Worm (Caenorhabditis elegans) whole organism, early embryonic: ENCODE data around the gene srb-13.

Experiments used
- B0310.2 ChIP-seq: sonication (generic microtip); optimal IDR thresholded peaks from 2 replicates; lab custom pipeline; 2016; ENCODE audit warnings: mild to moderate bottlenecking, missing genetic modification characterization, missing compliant biosample characterization
- F13C5.2 ChIP-seq: sonication (generic microtip); optimal IDR thresholded peaks from 2 replicates; lab custom pipeline; 2017; ENCODE audit warnings: mild to moderate bottlenecking, missing genetic modification characterization, inconsistent platforms, missing compliant biosample characterization
- aly-1 ChIP-seq: sonication (generic microtip); optimal IDR thresholded peaks from 2 replicates; lab custom pipeline; 2016; ENCODE audit warnings: missing genetic modification characterization, missing compliant biosample characterization
- ama-1 ChIP-seq: fragments of 150-350 bp; optimal IDR thresholded peaks from 2 replicates; lab custom pipeline; 2014
- ceh-13 ChIP-seq: fragments of 200-800 bp; sonication (Bioruptor generic); optimal IDR thresholded peaks from 2 replicates; lab custom pipeline; 2018; ENCODE audit warnings: mild to moderate bottlenecking, missing genetic modification characterization, missing compliant biosample characterization
- ceh-36 ChIP-seq: sonication (generic microtip); optimal IDR thresholded peaks from 2 replicates; lab custom pipeline; 2016; ENCODE audit warnings: missing genetic modification characterization, inconsistent platforms, missing compliant biosample characterization
- ets-7 ChIP-seq: sonication (generic microtip); optimal IDR thresholded peaks from 2 replicates; lab custom pipeline; 2016; ENCODE audit warnings: missing genotype, missing genetic modification characterization, missing compliant biosample characterization
- flt-1 ChIP-seq: fragments of 200-800 bp; sonication (Bioruptor generic); IDR thresholded peaks from 2 replicates; pipeline ENCODE4 v1.3.6; 2022; ENCODE audit warnings: missing genetic modification characterization, missing compliant biosample characterization
- hmbx-1 ChIP-seq: sonication (generic microtip); optimal IDR thresholded peaks from 2 replicates; lab custom pipeline; 2016; ENCODE audit warnings: mild to moderate bottlenecking, missing genetic modification characterization, missing compliant biosample characterization
- hmg-4 ChIP-seq: fragments of 200-800 bp; sonication (Bioruptor generic); optimal IDR thresholded peaks from 2 replicates; lab custom pipeline; 2018; ENCODE audit warnings: mild to moderate bottlenecking, missing genetic modification characterization, missing compliant biosample characterization
- hnd-1 ChIP-seq: sonication (generic microtip); optimal IDR thresholded peaks from 2 replicates; lab custom pipeline; 2016; ENCODE audit warnings: missing genetic modification characterization, missing compliant biosample characterization
- pes-1 ChIP-seq: fragments of 200-800 bp; sonication (Bioruptor generic); IDR thresholded peaks from 2 replicates; pipeline ENCODE4 v1.3.6; 2022; ENCODE audit warnings: missing genetic modification reagents, missing genetic modification characterization, missing compliant biosample characterization
- scrt-1 ChIP-seq: fragments of 200-800 bp; sonication (Bioruptor generic); IDR thresholded peaks from 2 replicates; pipeline ENCODE4 v1.3.6; 2022; ENCODE audit warnings: missing genetic modification characterization, missing compliant biosample characterization
- sea-1 ChIP-seq: fragments of 200-800 bp; sonication (Bioruptor generic); conservative IDR thresholded peaks from 2 replicates; pipeline ENCODE4 v1.3.6; 2022; ENCODE audit warnings: missing genetic modification characterization, missing compliant biosample characterization
- tbx-11 ChIP-seq: fragments of 200-800 bp; sonication (Bioruptor generic); IDR thresholded peaks from 2 replicates; pipeline ENCODE4 v1.3.6; 2022; ENCODE audit warnings: missing genetic modification characterization, missing compliant biosample characterization
- tbx-37 ChIP-seq: fragments of 200-800 bp; sonication (Bioruptor generic); conservative IDR thresholded peaks from 2 replicates; pipeline ENCODE4 v1.3.6; 2022; ENCODE audit warnings: missing genetic modification reagents, missing genetic modification characterization, missing compliant biosample characterization
- tra-4 ChIP-seq: sonication (generic microtip); optimal IDR thresholded peaks from 2 replicates; lab custom pipeline; 2017; ENCODE audit warnings: missing genetic modification characterization, missing compliant biosample characterization

Gene srb-13

ce11 chrII:5184661-5185545 lies 27.5 kb upstream of the srb-13 start:
- TF ChIP-seq tbx-37 (GFP tag; lab: Robert Waterston, UW) (no peak), tbx-11 (GFP tag; lab: Robert Waterston, UW) (no peak), pes-1 (GFP tag; lab: Robert Waterston, UW) (no peak), scrt-1 (no peak)

DNA sequence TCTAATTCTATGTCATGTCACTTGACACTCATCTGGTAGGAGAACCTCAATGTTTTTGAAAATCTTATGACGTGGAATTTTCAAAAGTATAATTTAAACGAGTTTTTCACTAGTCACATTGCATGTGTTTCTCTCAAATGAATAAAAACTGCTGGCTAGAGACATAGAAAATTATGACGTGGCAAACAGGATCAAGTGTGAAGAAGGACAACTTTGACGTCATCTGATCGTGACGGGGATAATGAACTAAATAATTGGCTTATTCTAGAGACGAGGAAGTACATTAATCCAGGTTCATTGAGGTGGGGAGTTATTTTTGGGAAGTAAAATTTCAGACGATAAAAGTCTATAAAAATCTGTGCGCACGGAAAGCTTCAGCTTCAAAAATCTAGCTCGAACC lies 25.8 kb upstream of the srb-13 start:
- no peak for TF ChIP-seq hmg-4 (GFP tag; lab: Kevin White, UChicago)
- no peak for TF ChIP-seq sea-1
- TF ChIP-seq pes-1 (GFP tag; lab: Robert Waterston, UW), result no peak
- TF ChIP-seq ets-7 (tag; lab: Kevin White, UChicago), result no peak
- no peak for TF ChIP-seq scrt-1
- no peak for TF ChIP-seq tbx-11 (GFP tag; lab: Robert Waterston, UW)
- TF ChIP-seq tra-4, result no peak
- TF ChIP-seq tbx-37 (GFP tag; lab: Robert Waterston, UW), result no peak
- TF ChIP-seq hnd-1 (tag; lab: Kevin White, UChicago), result no peak
- TF ChIP-seq ama-1, result no peak
- TF ChIP-seq flt-1 (GFP tag; lab: Robert Waterston, UW), result no peak
- no peak for TF ChIP-seq aly-1 (tag; lab: Kevin White, UChicago)
- no peak for TF ChIP-seq ceh-13

DNA sequence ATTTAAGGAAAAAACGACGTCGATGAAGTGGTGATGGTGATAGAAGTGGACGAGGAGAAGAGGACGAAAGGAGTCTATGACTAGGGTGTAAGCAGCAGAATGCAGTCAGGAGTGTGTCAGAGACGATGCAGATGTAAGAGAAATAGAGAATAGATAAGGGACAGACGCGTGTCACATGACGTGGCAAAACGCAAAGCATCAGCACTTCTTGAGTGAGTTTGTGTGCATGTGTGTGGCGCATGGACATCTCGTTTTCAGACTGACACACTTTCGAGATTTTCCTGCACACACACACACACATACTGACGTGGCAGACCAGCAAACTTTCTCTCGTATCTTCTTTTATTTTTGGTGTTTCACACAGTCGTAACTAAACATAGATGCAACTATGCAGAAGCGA lies 25.0 kb upstream of the srb-13 start:
- TF ChIP-seq ama-1 (no peak), aly-1 (tag; lab: Kevin White, UChicago) (no peak), tbx-37 (GFP tag; lab: Robert Waterston, UW) (no peak), scrt-1 (no peak), tra-4 (no peak), pes-1 (GFP tag; lab: Robert Waterston, UW) (no peak), hnd-1 (tag; lab: Kevin White, UChicago) (no peak), B0310.2 (tag; lab: Kevin White, UChicago) (no peak), tbx-11 (GFP tag; lab: Robert Waterston, UW) (no peak), ceh-36 (tag; lab: Kevin White, UChicago) (no peak), ets-7 (tag; lab: Kevin White, UChicago) (no peak), sea-1 (no peak), F13C5.2 (tag; lab: Kevin White, UChicago) (no peak), hmbx-1 (no peak), hmg-4 (GFP tag; lab: Kevin White, UChicago) (no peak), ceh-13 (no peak), flt-1 (GFP tag; lab: Robert Waterston, UW) (no peak)

ce11 chrII:5181497-5181896 lies 24.1 kb upstream of the srb-13 start:
- TF ChIP-seq F13C5.2 (tag; lab: Kevin White, UChicago) (peak; percentile 5), aly-1 (tag; lab: Kevin White, UChicago) (peak; percentile 59), tra-4 (no peak), ceh-13 (no peak), hmbx-1 (no peak), pes-1 (GFP tag; lab: Robert Waterston, UW) (0 out of 2 replicates have a peak, but pooled peaks have one; percentile 10), ets-7 (tag; lab: Kevin White, UChicago) (no peak), tbx-11 (GFP tag; lab: Robert Waterston, UW) (peak; percentile 54; the same call in 1 of the 2 replicates), hmg-4 (GFP tag; lab: Kevin White, UChicago) (peak; percentile 53), scrt-1 (no peak)

ce11 chrII:5180272-5180671 lies 22.8 kb upstream of the srb-13 start:
- TF ChIP-seq hnd-1 (tag; lab: Kevin White, UChicago) (no peak), F13C5.2 (tag; lab: Kevin White, UChicago) (no peak), tbx-11 (GFP tag; lab: Robert Waterston, UW) (no peak), ama-1 (no peak), aly-1 (tag; lab: Kevin White, UChicago) (no peak), ceh-13 (no peak), ceh-36 (tag; lab: Kevin White, UChicago) (no peak), scrt-1 (no peak), hmbx-1 (no peak), pes-1 (GFP tag; lab: Robert Waterston, UW) (no peak), tra-4 (no peak), B0310.2 (tag; lab: Kevin White, UChicago) (no peak), sea-1 (no peak), flt-1 (GFP tag; lab: Robert Waterston, UW) (no peak), tbx-37 (GFP tag; lab: Robert Waterston, UW) (no peak), hmg-4 (GFP tag; lab: Kevin White, UChicago) (no peak), ets-7 (tag; lab: Kevin White, UChicago) (no peak)

ce11 chrII:5178609-5179008 lies 21.2 kb upstream of the srb-13 start:
- TF ChIP-seq ceh-36 (tag; lab: Kevin White, UChicago), result no peak
- TF ChIP-seq scrt-1, result no peak
- no peak for TF ChIP-seq hnd-1 (tag; lab: Kevin White, UChicago)
- no peak for TF ChIP-seq F13C5.2 (tag; lab: Kevin White, UChicago)
- no peak for TF ChIP-seq pes-1 (GFP tag; lab: Robert Waterston, UW)
- TF ChIP-seq ceh-13, result no peak
- no peak for TF ChIP-seq tra-4
- no peak for TF ChIP-seq aly-1 (tag; lab: Kevin White, UChicago)
- no peak for TF ChIP-seq hmg-4 (GFP tag; lab: Kevin White, UChicago)
- no peak for TF ChIP-seq tbx-37 (GFP tag; lab: Robert Waterston, UW)
- TF ChIP-seq sea-1, result no peak
- no peak for TF ChIP-seq tbx-11 (GFP tag; lab: Robert Waterston, UW)
- TF ChIP-seq flt-1 (GFP tag; lab: Robert Waterston, UW), result no peak
- no peak for TF ChIP-seq hmbx-1
- no peak for TF ChIP-seq ets-7 (tag; lab: Kevin White, UChicago)
- no peak for TF ChIP-seq B0310.2 (tag; lab: Kevin White, UChicago)
- no peak for TF ChIP-seq ama-1

ce11 chrII:5177902-5178301 lies 20.5 kb upstream of the srb-13 start, which contains the start of gene C27D6.12:
Gene C27D6.12 (minus strand): TSS chrII:5178002.
- no peak for TF ChIP-seq tra-4
- TF ChIP-seq ama-1, result no peak
- no peak for TF ChIP-seq flt-1 (GFP tag; lab: Robert Waterston, UW)
- no peak for TF ChIP-seq B0310.2 (tag; lab: Kevin White, UChicago)
- TF ChIP-seq aly-1 (tag; lab: Kevin White, UChicago), result no peak
- TF ChIP-seq sea-1, result no peak
- no peak for TF ChIP-seq scrt-1
- TF ChIP-seq tbx-37 (GFP tag; lab: Robert Waterston, UW), result no peak
- no peak for TF ChIP-seq hnd-1 (tag; lab: Kevin White, UChicago)
- no peak for TF ChIP-seq ceh-36 (tag; lab: Kevin White, UChicago)
- no peak for TF ChIP-seq hmg-4 (GFP tag; lab: Kevin White, UChicago)
- no peak for TF ChIP-seq hmbx-1
- TF ChIP-seq ets-7 (tag; lab: Kevin White, UChicago), result no peak
- TF ChIP-seq ceh-13, result no peak
- TF ChIP-seq F13C5.2 (tag; lab: Kevin White, UChicago), result no peak
- no peak for TF ChIP-seq tbx-11 (GFP tag; lab: Robert Waterston, UW)
